Worm (Caenorhabditis elegans) whole organism, young adult: ENCODE results near the gene R09H10.1.

Source experiments
- F37B4.10 ChIP-seq: fragments of 200-800 bp; sonication (Bioruptor generic); IDR thresholded peaks from 2 replicates; pipeline ENCODE4 v1.3.6; 2022; ENCODE audit warnings: missing genetic modification characterization, missing compliant biosample characterization
- F52B5.7 ChIP-seq: sonication (generic microtip); optimal IDR thresholded peaks from 2 replicates; lab custom pipeline; 2016; ENCODE audit warnings: mild to moderate bottlenecking, missing genetic modification characterization, missing compliant biosample characterization
- F55B11.4 ChIP-seq: sonication (generic microtip); optimal IDR thresholded peaks from 2 replicates; lab custom pipeline; 2016; ENCODE audit warnings: missing compliant biosample characterization, missing genetic modification characterization, borderline replicate concordance; ENCODE audit not compliant: insufficient read depth
- ama-1 ChIP-seq, 3 experiments: fragments of 150-350 bp in 1 of 3; sonication (generic microtip) in 2 of 3; optimal IDR thresholded peaks; 2 replicates each; lab custom pipeline; 2014 to 2018; ENCODE audit warnings: missing biosample characterization in 2 of 3, missing genetic modification characterization in 2 of 3, missing genetic modification reagents in 2 of 3
- chd-7 ChIP-seq: sonication (generic microtip); optimal IDR thresholded peaks from 2 replicates; lab custom pipeline; 2016; ENCODE audit warnings: mild to moderate bottlenecking, missing genetic modification characterization, moderate library complexity, missing compliant biosample characterization
- efl-1 ChIP-seq: fragments of 150-350 bp; optimal IDR thresholded peaks from 2 replicates; lab custom pipeline; 2014; ENCODE audit warnings: missing biosample characterization, missing genetic modification reagents, missing genetic modification characterization
- hmg-1.2 ChIP-seq: fragments of 200-800 bp; sonication (Bioruptor generic); IDR thresholded peaks from 2 replicates; pipeline ENCODE4 v1.3.6; 2022; ENCODE audit warnings: missing genetic modification reagents, missing genetic modification characterization, missing compliant biosample characterization
- let-526 ChIP-seq: fragments of 200-800 bp; sonication (Bioruptor generic); IDR thresholded peaks from 2 replicates; pipeline ENCODE4 v1.3.6; 2022; ENCODE audit warnings: missing genetic modification reagents, missing genetic modification characterization, missing compliant biosample characterization
- pha-4 ChIP-seq: fragments of 150-350 bp; sonication (generic microtip); optimal IDR thresholded peaks from 2 replicates; lab custom pipeline; 2014; ENCODE audit warnings: missing biosample characterization, missing genetic modification reagents, missing genetic modification characterization
- snpc-4 ChIP-seq, 5 experiments: fragments of 150-350 bp in 1 of 5; sonication (generic microtip) in 4 of 5; optimal IDR thresholded peaks; 2 replicates each; lab custom pipeline; 2014 to 2018; ENCODE audit warnings: missing genetic modification characterization in 5 of 5, missing biosample characterization in 3 of 5, antibody characterized with exemption in 2 of 5, mild to moderate bottlenecking in 2 of 5, missing compliant biosample characterization in 2 of 5, missing genotype in 2 of 5, moderate library complexity in 2 of 5, missing genetic modification reagents in 1 of 5
- unc-62 ChIP-seq: fragments of 150-350 bp; optimal IDR thresholded peaks from 2 replicates; lab custom pipeline; 2014; ENCODE audit warnings: missing biosample characterization, missing genetic modification reagents, missing genetic modification characterization

DNA sequence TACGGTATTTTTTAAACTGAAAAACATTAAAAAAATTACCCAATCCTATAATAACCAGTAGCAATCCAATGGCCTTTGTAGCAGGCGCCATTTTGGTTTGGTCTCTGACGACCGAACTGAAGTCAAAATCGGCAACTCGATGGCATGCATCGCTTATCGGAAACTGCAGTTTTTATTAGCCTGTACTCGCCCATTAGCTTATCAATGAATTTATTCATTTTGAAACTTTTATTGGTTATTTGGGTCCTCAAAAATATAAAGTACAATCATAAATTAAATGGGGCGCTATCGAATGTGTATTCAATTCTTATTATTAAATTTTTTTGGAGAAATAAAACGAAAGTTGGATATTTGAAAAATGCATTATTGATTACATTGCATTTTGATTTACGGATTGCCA, 28.6 kb downstream of the R09H10.1 start, which contains the start of gene R09H10.5:
- no peak for TF ChIP-seq F52B5.7 (tag; lab: Kevin White, UChicago)
- no peak for TF ChIP-seq F37B4.10 (GFP tag; lab: Robert Waterston, UW)
- TF ChIP-seq snpc-4 (GFP tag; optimal IDR thresholded peaks at IDR 0.05; lab: Kevin White, UChicago) = no peak
- TF ChIP-seq snpc-4 (tag; optimal IDR thresholded peaks at IDR 0.05; lab: Kevin White, UChicago) = no peak
- TF ChIP-seq chd-7 (tag; lab: Kevin White, UChicago) = no peak
- no peak for TF ChIP-seq unc-62 (GFP tag; lab: Kevin White, UChicago)
- TF ChIP-seq pha-4 (tag; lab: Kevin White, UChicago) = no peak
- TF ChIP-seq F55B11.4 (tag; lab: Kevin White, UChicago) = no peak
- no peak for TF ChIP-seq hmg-1.2 (GFP tag; lab: Robert Waterston, UW)
- TF ChIP-seq efl-1 (GFP tag; lab: Kevin White, UChicago) = no peak
- TF ChIP-seq ama-1 (optimal IDR thresholded peaks at IDR 0.05; lab: Kevin White, UChicago) = no peak
- no peak for TF ChIP-seq ama-1 (GFP tag; optimal IDR thresholded peaks at IDR 0.05; lab: Kevin White, UChicago)
- no peak for TF ChIP-seq let-526
